Worm (Caenorhabditis elegans): ENCODE measurements around the gene cav-1.

ce11 chrIV:9766250-9766649 lies 6.1 kb upstream of the cav-1 start, which contains the start of gene ssp-36:
- TF ChIP-seq ceh-36 (tag; optimal IDR thresholded peaks at IDR 0.05) (no peak), ets-7 (tag; optimal IDR thresholded peaks at IDR 0.05) (no peak), B0310.2 (tag; optimal IDR thresholded peaks at IDR 0.05) (no peak), ama-1 (optimal IDR thresholded peaks at IDR 0.05) (no peak), tbx-37 (GFP tag; conservative IDR thresholded peaks at IDR 0.05) (no peak), hmbx-1 (tag; optimal IDR thresholded peaks at IDR 0.05) (no peak), ceh-13 (GFP tag; optimal IDR thresholded peaks at IDR 0.05) (no peak), aly-1 (tag; optimal IDR thresholded peaks at IDR 0.05) (no peak), F13C5.2 (tag; optimal IDR thresholded peaks at IDR 0.05) (no peak), scrt-1 (GFP tag; IDR thresholded peaks at IDR 0.05) (no peak)
